Worm (Caenorhabditis elegans): Measurements from ENCODE around the gene C49C3.4.

Gene C49C3.4

ce11 chrIV:17316398-17316797, 4.2 kb upstream of the C49C3.4 start, which contains the start of gene C49C3.20:
Gene C49C3.20 (minus strand): TSS chrIV:17316498.
- TF ChIP-seq ceh-18 (tag; optimal IDR thresholded peaks at IDR 0.05) (no peak), ama-1 (optimal IDR thresholded peaks at IDR 0.05) (no peak), npax-4 (tag; optimal IDR thresholded peaks at IDR 0.05) (no peak), fkh-10 (GFP tag; optimal IDR thresholded peaks at IDR 0.05) (no peak), tbx-7 (tag; optimal IDR thresholded peaks at IDR 0.05) (no peak), syd-9 (tag; optimal IDR thresholded peaks at IDR 0.05) (no peak), rnt-1 (tag; optimal IDR thresholded peaks at IDR 0.05) (no peak), ceh-30 (tag; optimal IDR thresholded peaks at IDR 0.05) (no peak), madf-2 (tag; optimal IDR thresholded peaks at IDR 0.05) (no peak), unc-3 (GFP tag; conservative IDR thresholded peaks at IDR 0.05) (no peak), unc-3 (tag; optimal IDR thresholded peaks at IDR 0.05) (no peak)

ce11 chrIV:17328834-17329233, 8.2 kb downstream of the C49C3.4 start, which contains the start of gene ceh-88:
Gene ceh-88 (plus strand): TSS chrIV:17329188.
- TF ChIP-seq ceh-31 (tag; optimal IDR thresholded peaks at IDR 0.05) (peak; percentile 3), tbx-7 (tag; optimal IDR thresholded peaks at IDR 0.05) (no peak), ets-4 (tag; optimal IDR thresholded peaks at IDR 0.05) (no peak), hlh-13 (GFP tag; optimal IDR thresholded peaks at IDR 0.05) (no peak), unc-42 (tag; optimal IDR thresholded peaks at IDR 0.05) (peak; percentile 73), pha-2 (tag; optimal IDR thresholded peaks at IDR 0.05) (no peak), ceh-48 (tag; optimal IDR thresholded peaks at IDR 0.05) (peak; percentile 88)

ce11 chrIV:17331100-17331577, 10.5 kb downstream of the C49C3.4 start, which contains the start of gene C49C3.6:
Gene C49C3.6 (plus strand): TSS chrIV:17331527.
- TF ChIP-seq unc-86 (tag; optimal IDR thresholded peaks at IDR 0.05) (no peak), elt-2 (tag; optimal IDR thresholded peaks at IDR 0.05) (no peak), unc-42 (tag; optimal IDR thresholded peaks at IDR 0.05) (peak; percentile 62)

- TF ChIP-seq pax-1 (tag; optimal IDR thresholded peaks at IDR 0.05) (no peak), ceh-24 (tag; optimal IDR thresholded peaks at IDR 0.05) (no peak), sdc-2 (tag; optimal IDR thresholded peaks at IDR 0.05) (no peak), nhr-11 (tag; optimal IDR thresholded peaks at IDR 0.05) (no peak), eyg-1 (tag; optimal IDR thresholded peaks at IDR 0.05) (no peak), ceh-45 (GFP tag; IDR thresholded peaks at IDR 0.05) (no peak), mec-3 (tag; optimal IDR thresholded peaks at IDR 0.05; ENCODE audit: borderline replicate concordance) (no peak), ceh-31 (tag; optimal IDR thresholded peaks at IDR 0.05) (no peak), hlh-13 (GFP tag; optimal IDR thresholded peaks at IDR 0.05) (no peak), tbx-7 (tag; optimal IDR thresholded peaks at IDR 0.05) (no peak), Y22D7AL.16 (tag; optimal IDR thresholded peaks at IDR 0.05) (no peak), fkh-10 (GFP tag; optimal IDR thresholded peaks at IDR 0.05) (no peak), ref-2 (tag; optimal IDR thresholded peaks at IDR 0.05) (no peak), F13H6.1 (tag; optimal IDR thresholded peaks at IDR 0.05) (no peak), ceh-22 (tag; optimal IDR thresholded peaks at IDR 0.05) (no peak), nfya-1 (tag; optimal IDR thresholded peaks at IDR 0.05) (no peak)
Measured at ce11 chrIV:17332261-17332660, 11.7 kb downstream of the C49C3.4 start, which contains the start of gene C49C3.7. Gene C49C3.7 (plus strand): TSS chrIV:17332561.

- no peak for TF ChIP-seq ztf-16 (tag; optimal IDR thresholded peaks at IDR 0.05)
- peak; percentile 77 for TF ChIP-seq hlh-30 (tag; optimal IDR thresholded peaks at IDR 0.05; ENCODE audit: insufficient read depth)
- peak; percentile 38 for TF ChIP-seq unc-55 (GFP tag; optimal IDR thresholded peaks at IDR 0.05)
- TF ChIP-seq K09A11.1 (tag; optimal IDR thresholded peaks at IDR 0.05; ENCODE audit: insufficient read depth), result no peak
- TF ChIP-seq fax-1 (tag; optimal IDR thresholded peaks at IDR 0.05), result no peak
- TF ChIP-seq ceh-34 (tag; optimal IDR thresholded peaks at IDR 0.05), result no peak
- TF ChIP-seq ceh-31 (tag; optimal IDR thresholded peaks at IDR 0.05), result peak; percentile 21
- TF ChIP-seq nfya-1 (tag; optimal IDR thresholded peaks at IDR 0.05), result peak; percentile 15
Measured at ce11 chrIV:17333542-17334281, 13.1 kb downstream of the C49C3.4 start, which contains the start of gene C49C3.15. Gene C49C3.15 (plus strand): TSS chrIV:17334231.

All from whole organism, late embryonic.